Fruit fly (Drosophila melanogaster) whole organism, embryonic: ENCODE results near the gene PGRP-LE.

Experiments used
- ATbp ChIP-seq: fragments of 200-800 bp; sonication (Bioruptor generic); optimal IDR thresholded peaks from 2 replicates; lab custom pipeline; 2017; ENCODE audit warnings: missing biosample characterization, mild to moderate bottlenecking, missing genetic modification characterization, missing genetic modification reagents
- Atf6 ChIP-seq: fragments of 200-800 bp; sonication (Bioruptor generic); IDR thresholded peaks from 2 replicates; pipeline ENCODE4 v1.3.6; 2022; ENCODE audit warnings: missing biosample characterization, missing genetic modification characterization
- Awh ChIP-seq: fragments of 200-800 bp; sonication (Bioruptor generic); IDR thresholded peaks from 2 replicates; pipeline ENCODE4, ENCODE4 v1.3.6; 2022; ENCODE audit warnings: missing biosample characterization, missing genetic modification characterization
- BEAF-32 ChIP-seq: fragments of 200-800 bp; sonication (Bioruptor generic); optimal IDR thresholded peaks from 3 replicates; lab custom pipeline; 2017; ENCODE audit warnings: missing biosample characterization, missing genetic modification characterization, mild to moderate bottlenecking, moderate library complexity, missing genetic modification reagents
- CG10462 ChIP-seq: fragments of 200-800 bp; sonication (Bioruptor generic); optimal IDR thresholded peaks from 2 replicates; lab custom pipeline; 2016; ENCODE audit warnings: missing biosample characterization, missing genetic modification characterization
- CG12071 ChIP-seq: fragments of 200-800 bp; sonication (Bioruptor generic); optimal IDR thresholded peaks from 3 replicates; lab custom pipeline; 2018; ENCODE audit warnings: missing biosample characterization, mild to moderate bottlenecking, missing genetic modification characterization
- CG12299 ChIP-seq: fragments of 200-800 bp; sonication (Bioruptor generic); optimal IDR thresholded peaks from 2 replicates; lab custom pipeline; 2018; ENCODE audit warnings: missing biosample characterization, mild to moderate bottlenecking, missing genetic modification characterization
- CG12744 ChIP-seq: fragments of 200-800 bp; sonication (Bioruptor generic); optimal IDR thresholded peaks from 2 replicates; lab custom pipeline; 2016; ENCODE audit warnings: missing biosample characterization, missing genetic modification characterization
- CG12942 ChIP-seq: fragments of 200-800 bp; sonication (Bioruptor generic); optimal IDR thresholded peaks from 3 replicates; lab custom pipeline; 2016; ENCODE audit warnings: missing biosample characterization, missing genetic modification characterization
- CG1603 ChIP-seq: fragments of 200-800 bp; sonication (Bioruptor generic); optimal IDR thresholded peaks from 2 replicates; lab custom pipeline; 2019; ENCODE audit warnings: missing biosample characterization, mild to moderate bottlenecking, missing genetic modification characterization, moderate library complexity
- CG17359 ChIP-seq: fragments of 200-800 bp; sonication (Bioruptor generic); optimal IDR thresholded peaks from 3 replicates; lab custom pipeline; 2018; ENCODE audit warnings: missing biosample characterization, mild to moderate bottlenecking, missing genetic modification characterization, moderate library complexity
- CG18011 ChIP-seq: fragments of 200-800 bp; sonication (Bioruptor generic); optimal IDR thresholded peaks from 2 replicates; lab custom pipeline; 2017; ENCODE audit warnings: missing biosample characterization, missing genetic modification characterization, mild to moderate bottlenecking, moderate library complexity, missing genotype
- CG2120 ChIP-seq: fragments of 200-800 bp; sonication (Bioruptor generic); optimal IDR thresholded peaks from 3 replicates; lab custom pipeline; 2016; ENCODE audit warnings: missing biosample characterization, missing genetic modification characterization
- CG30403 ChIP-seq: fragments of 200-800 bp; sonication (Bioruptor generic); optimal IDR thresholded peaks from 3 replicates; lab custom pipeline; 2016; ENCODE audit warnings: missing biosample characterization, missing genetic modification characterization
- CG31441 ChIP-seq: fragments of 200-800 bp; sonication (Bioruptor generic); IDR thresholded peaks from 2 replicates; pipeline ENCODE4 v1.3.6; 2022; ENCODE audit warnings: missing biosample characterization, missing genetic modification characterization
- CG32772 ChIP-seq: fragments of 200-800 bp; sonication (Bioruptor generic); IDR thresholded peaks from 2 replicates; pipeline ENCODE4 v1.3.6; 2022; ENCODE audit warnings: missing biosample characterization, missing genetic modification characterization
- CG3847 ChIP-seq: fragments of 200-800 bp; sonication (Bioruptor generic); IDR thresholded peaks from 2 replicates; pipeline ENCODE4 v1.3.6; 2022; ENCODE audit warnings: missing biosample characterization, missing genetic modification characterization
- CG4328 ChIP-seq: fragments of 200-800 bp; sonication (Bioruptor generic); optimal IDR thresholded peaks from 3 replicates; lab custom pipeline; 2017; ENCODE audit warnings: missing biosample characterization, missing genetic modification reagents, missing genetic modification characterization
- CG4707 ChIP-seq: fragments of 200-800 bp; sonication (Bioruptor generic); optimal IDR thresholded peaks from 2 replicates; lab custom pipeline; 2018; ENCODE audit warnings: missing biosample characterization, mild to moderate bottlenecking, missing genetic modification characterization, moderate library complexity
- CG4730 ChIP-seq: fragments of 200-800 bp; sonication (Bioruptor generic); IDR thresholded peaks from 2 replicates; pipeline ENCODE4 v1.3.6; 2022; ENCODE audit warnings: missing biosample characterization, missing genetic modification characterization
- CG6854 ChIP-seq: fragments of 200-800 bp; sonication (Bioruptor generic); optimal IDR thresholded peaks from 3 replicates; lab custom pipeline; 2017; ENCODE audit warnings: missing biosample characterization, mild to moderate bottlenecking, missing genetic modification characterization
- Dip3 ChIP-seq: fragments of 200-800 bp; sonication (Bioruptor generic); optimal IDR thresholded peaks from 3 replicates; lab custom pipeline; 2016; ENCODE audit warnings: missing biosample characterization, missing genetic modification characterization
- Dp ChIP-seq: fragments of 200-800 bp; sonication (Bioruptor generic); optimal IDR thresholded peaks from 2 replicates; lab custom pipeline; 2018; ENCODE audit warnings: missing biosample characterization, mild to moderate bottlenecking, missing genetic modification characterization, moderate library complexity
- Gug ChIP-seq: fragments of 200-800 bp; sonication (Bioruptor generic); IDR thresholded peaks from 4 replicates; pipeline ENCODE4 v1.3.6; 2022; ENCODE audit warnings: missing biosample characterization, missing genetic modification characterization
- Jarid2 ChIP-seq: fragments of 200-800 bp; sonication (Bioruptor generic); optimal IDR thresholded peaks from 3 replicates; lab custom pipeline; 2017; ENCODE audit warnings: mild to moderate bottlenecking, missing biosample characterization, missing genetic modification reagents, missing genetic modification characterization
- MESR4 ChIP-seq: fragments of 200-800 bp; sonication (Bioruptor generic); optimal IDR thresholded peaks from 2 replicates; lab custom pipeline; 2018; ENCODE audit warnings: missing biosample characterization, mild to moderate bottlenecking, missing genetic modification characterization, moderate library complexity
- NC2β ChIP-seq: fragments of 200-800 bp; sonication (Bioruptor generic); optimal IDR thresholded peaks from 2 replicates; lab custom pipeline; 2016; ENCODE audit warnings: missing biosample characterization, missing genetic modification characterization
- Oli ChIP-seq: fragments of 200-800 bp; sonication (Bioruptor generic); optimal IDR thresholded peaks from 2 replicates; lab custom pipeline; 2018; ENCODE audit warnings: missing biosample characterization, mild to moderate bottlenecking, missing genetic modification characterization, moderate library complexity
- Rfx ChIP-seq: fragments of 200-800 bp; sonication (Bioruptor generic); IDR thresholded peaks from 2 replicates; pipeline ENCODE4 v1.3.6; 2022; ENCODE audit warnings: missing biosample characterization, missing genetic modification characterization
- Stat92E ChIP-seq, 3 experiments: fragments of >200 bp in 2 of 3; fragments of 200-800 bp in 1 of 3; sonication (Bioruptor generic) in 1 of 3; optimal IDR thresholded peaks; 2 replicates each; lab custom pipeline; 2017 to 2019; ENCODE audit warnings: missing biosample characterization in 3 of 3, missing genetic modification characterization in 3 of 3, mild to moderate bottlenecking in 1 of 3, moderate library complexity in 1 of 3
- Trl ChIP-seq, 3 experiments: fragments of >200 bp in 2 of 3; fragments of 200-800 bp in 1 of 3; sonication (Bioruptor generic) in 1 of 3; optimal IDR thresholded peaks; 2 replicates in 1 of 3; 3 replicates in 2 of 3; lab custom pipeline; 2016 to 2017; ENCODE audit warnings: missing biosample characterization in 1 of 3, missing genetic modification characterization in 1 of 3
- abd-A ChIP-seq: fragments of 200-800 bp; sonication (Bioruptor generic); optimal IDR thresholded peaks from 3 replicates; lab custom pipeline; 2019; ENCODE audit warnings: missing biosample characterization, mild to moderate bottlenecking, missing genetic modification characterization, moderate library complexity
- al ChIP-seq: fragments of 200-800 bp; sonication (Bioruptor generic); IDR thresholded peaks from 2 replicates; pipeline ENCODE4 v1.3.6; 2022; ENCODE audit warnings: missing biosample characterization, missing genetic modification characterization
- cato ChIP-seq: fragments of 200-800 bp; sonication (Bioruptor generic); optimal IDR thresholded peaks from 2 replicates; lab custom pipeline; 2016; ENCODE audit warnings: missing biosample characterization, missing genetic modification characterization, borderline replicate concordance
- dati ChIP-seq: fragments of 200-800 bp; sonication (Bioruptor generic); IDR thresholded peaks from 2 replicates; pipeline ENCODE4 v1.3.6; 2022; ENCODE audit warnings: missing biosample characterization, missing genetic modification characterization
- gem ChIP-seq: fragments of 200-800 bp; sonication (Bioruptor generic); optimal IDR thresholded peaks from 2 replicates; lab custom pipeline; 2019; ENCODE audit warnings: missing biosample characterization, mild to moderate bottlenecking, missing genetic modification characterization, moderate library complexity
- gfzf ChIP-seq: fragments of 200-800 bp; sonication (Bioruptor generic); optimal IDR thresholded peaks from 2 replicates; lab custom pipeline; 2016; ENCODE audit warnings: missing biosample characterization, mild to moderate bottlenecking, missing genetic modification characterization, moderate library complexity
- lilli ChIP-seq: fragments of 200-800 bp; sonication (Bioruptor generic); optimal IDR thresholded peaks from 3 replicates; lab custom pipeline; 2016; ENCODE audit warnings: missing biosample characterization, missing genetic modification characterization
- mirr ChIP-seq: fragments of 200-800 bp; sonication (Bioruptor generic); optimal IDR thresholded peaks from 3 replicates; lab custom pipeline; 2018; ENCODE audit warnings: missing biosample characterization, mild to moderate bottlenecking, missing genetic modification characterization
- org-1 ChIP-seq: fragments of 200-800 bp; sonication (Bioruptor generic); optimal IDR thresholded peaks from 2 replicates; lab custom pipeline; 2017; ENCODE audit warnings: missing biosample characterization, missing genetic modification characterization
- rib ChIP-seq: fragments of 200-800 bp; sonication (Bioruptor generic); IDR thresholded peaks from 2 replicates; pipeline ENCODE4 v1.3.6; 2022; ENCODE audit warnings: missing biosample characterization, missing genetic modification characterization
- row ChIP-seq: fragments of 200-800 bp; sonication (Bioruptor generic); IDR thresholded peaks from 3 replicates; pipeline ENCODE4 v1.3.6; 2022; ENCODE audit warnings: missing biosample characterization, missing genetic modification characterization
- sd ChIP-seq: fragments of 200-800 bp; sonication (Bioruptor generic); optimal IDR thresholded peaks from 3 replicates; lab custom pipeline; 2018; ENCODE audit warnings: missing biosample characterization, mild to moderate bottlenecking, missing genetic modification characterization, moderate library complexity
- seq ChIP-seq: fragments of 200-800 bp; sonication (Bioruptor generic); IDR thresholded peaks from 2 replicates; pipeline ENCODE4 v1.3.6; 2022; ENCODE audit warnings: missing biosample characterization, missing genetic modification characterization
- stc ChIP-seq: fragments of 200-800 bp; sonication (Bioruptor generic); IDR thresholded peaks from 2 replicates; pipeline ENCODE4 v1.3.6; 2022; ENCODE audit warnings: missing biosample characterization, missing genetic modification characterization
- trem ChIP-seq: fragments of 200-800 bp; optimal IDR thresholded peaks from 3 replicates; lab custom pipeline; 2019; ENCODE audit warnings: missing biosample characterization, mild to moderate bottlenecking, missing genetic modification characterization, moderate library complexity
- ttk ChIP-seq: fragments of 200-800 bp; sonication (Bioruptor generic); IDR thresholded peaks from 2 replicates; pipeline ENCODE4 v2.1.2; 2022; ENCODE audit warnings: missing biosample characterization, missing genetic modification characterization
- twi ChIP-seq: fragments of 200-800 bp; optimal IDR thresholded peaks from 2 replicates; lab custom pipeline; 2019; ENCODE audit warnings: missing biosample characterization, mild to moderate bottlenecking, missing genetic modification characterization, moderate library complexity
- z ChIP-seq: fragments of 200-800 bp; sonication (Bioruptor generic); IDR thresholded peaks from 3 replicates; pipeline ENCODE4 v1.3.6; 2022; ENCODE audit warnings: missing biosample characterization, missing genetic modification characterization

PGRP-LE gene

dm6 chrX:15803764-15804563, at the start of gene PGRP-LE, which contains the start of gene sd (continued):
- TF ChIP-seq al (GFP tag; lab: Robert Waterston, UW) = no peak
- peak; percentile 2 for TF ChIP-seq lilli (GFP tag; lab: Kevin White, UChicago)
- no peak for TF ChIP-seq CG4328 (GFP tag; lab: Kevin White, UChicago)
- TF ChIP-seq row (GFP tag; lab: Robert Waterston, UW) = peak; percentile 32; the same call in 2 of the 3 replicates
- TF ChIP-seq Jarid2 (GFP tag; lab: Kevin White, UChicago) = peak; percentile 78
- TF ChIP-seq CG10462 (GFP tag; lab: Kevin White, UChicago) = no peak
- no peak for TF ChIP-seq Awh (GFP tag; lab: Robert Waterston, UW)
- TF ChIP-seq CG1603 (tag; lab: Kevin White, UChicago) = peak; percentile 18
- peak; percentile 7; the same call in 1 of the 2 replicates for TF ChIP-seq Atf6 (GFP tag; lab: Robert Waterston, UW)
- no peak for TF ChIP-seq CG4730
- no peak for TF ChIP-seq twi
- TF ChIP-seq CG12942 (GFP tag; lab: Kevin White, UChicago) = no peak
- TF ChIP-seq CG18011 (GFP tag; lab: Kevin White, UChicago) = no peak
- TF ChIP-seq CG2120 = peak; percentile 16
- TF ChIP-seq ATbp (GFP tag; lab: Kevin White, UChicago) = no peak
- peak; percentile 17 for TF ChIP-seq gem (tag; lab: Kevin White, UChicago)
- TF ChIP-seq CG32772 (GFP tag; lab: Robert Waterston, UW) = no peak
- TF ChIP-seq Trl (optimal IDR thresholded peaks at IDR 0.05; lab: Kevin White, UChicago) = peak; percentile 93 to 98
- TF ChIP-seq Trl (GFP tag; optimal IDR thresholded peaks at IDR 0.05; lab: Kevin White, UChicago) = no peak
- peak; percentile 76 for TF ChIP-seq Dp (GFP tag; lab: Kevin White, UChicago)
- TF ChIP-seq CG17359 (tag; lab: Kevin White, UChicago) = no peak
- TF ChIP-seq CG31441 (GFP tag; lab: Robert Waterston, UW) = no peak
- peak; percentile 43 for TF ChIP-seq gfzf (GFP tag; lab: Kevin White, UChicago)
- no peak for TF ChIP-seq stc (GFP tag; lab: Robert Waterston, UW)
- TF ChIP-seq Rfx (GFP tag; lab: Robert Waterston, UW) = no peak; the same call in 1 of the 2 replicates
- TF ChIP-seq CG12299 = no peak
- TF ChIP-seq trem (tag; lab: Kevin White, UChicago) = no peak
- no peak for TF ChIP-seq Oli (tag; lab: Kevin White, UChicago)
- no peak for TF ChIP-seq CG12744 (GFP tag; lab: Kevin White, UChicago)
- TF ChIP-seq Stat92E (GFP tag; optimal IDR thresholded peaks at IDR 0.05; lab: Kevin White, UChicago) = no peak
- TF ChIP-seq cato (GFP tag; lab: Kevin White, UChicago) = no peak
- TF ChIP-seq Dip3 (GFP tag; lab: Kevin White, UChicago) = no peak
- peak; percentile 77 for TF ChIP-seq z
- 0 out of 2 replicates have a peak, but pooled peaks have one; percentile 33 for TF ChIP-seq rib
- TF ChIP-seq org-1 = no peak
- no peak for TF ChIP-seq dati (GFP tag; lab: Robert Waterston, UW)
- TF ChIP-seq CG3847 = no peak
- TF ChIP-seq Gug (GFP tag; lab: Robert Waterston, UW) = no peak
- peak; percentile 48 for TF ChIP-seq sd (tag; lab: Kevin White, UChicago)
- peak; percentile 70 for TF ChIP-seq CG4707 (GFP tag; lab: Kevin White, UChicago)
- no peak for TF ChIP-seq NC2β (GFP tag; lab: Kevin White, UChicago)
- TF ChIP-seq CG30403 (GFP tag; lab: Kevin White, UChicago) = no peak
- TF ChIP-seq seq (GFP tag; lab: Robert Waterston, UW) = no peak
- peak; percentile 34 for TF ChIP-seq BEAF-32 (GFP tag; lab: Kevin White, UChicago)
- peak; percentile 18 for TF ChIP-seq CG12071 (GFP tag; lab: Kevin White, UChicago)
- no peak for TF ChIP-seq MESR4 (GFP tag; lab: Kevin White, UChicago)
- TF ChIP-seq ttk (GFP tag; lab: Robert Waterston, UW) = no peak
- no peak for TF ChIP-seq mirr
- peak; percentile 66 for TF ChIP-seq abd-A (tag; lab: Kevin White, UChicago)
- no peak for TF ChIP-seq CG6854
